Fruit fly (Drosophila melanogaster): ENCODE measurements around the gene mael.

Gene mael

DNA sequence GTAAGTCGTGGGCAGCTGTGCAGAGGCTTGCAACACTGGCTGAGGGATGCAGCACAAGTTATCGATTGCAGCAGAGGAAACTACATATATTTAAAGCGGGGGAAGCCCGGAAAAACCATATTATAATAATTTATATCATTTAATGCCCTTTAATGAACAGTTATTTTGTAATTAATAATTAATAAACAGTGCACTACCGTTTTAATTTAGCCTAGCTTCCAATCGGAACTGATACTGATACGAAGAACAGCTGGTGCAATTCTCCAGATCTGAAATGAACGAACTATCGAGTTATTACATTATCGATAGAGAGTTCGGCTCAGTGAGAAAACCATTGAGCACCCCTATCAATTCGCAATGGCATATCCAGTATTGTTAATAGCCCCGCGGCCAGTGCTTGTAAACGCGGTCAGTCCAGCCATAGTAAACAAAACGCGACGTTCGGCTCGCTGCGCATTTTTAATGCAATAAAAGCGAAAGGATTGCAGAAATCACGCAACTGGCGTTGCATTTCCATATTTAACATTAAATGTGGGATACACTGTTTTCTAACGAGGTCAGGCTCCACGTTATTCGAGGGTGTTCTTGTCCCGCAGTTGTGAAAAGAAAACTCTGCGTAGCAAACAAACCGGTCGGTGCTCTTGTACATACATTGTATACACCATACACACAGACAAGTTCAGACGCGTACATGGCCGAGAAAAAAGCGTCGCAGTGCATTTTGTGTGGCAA is 20.6 kb downstream of the mael start, which contains the start of gene CG7369 (continued):
- peak; percentile 88 for TF ChIP-seq HLH54F (GFP tag; optimal IDR thresholded peaks at IDR 0.05)
- peak; percentile 68; the same call in 1 of the 2 replicates for TF ChIP-seq ranshi (GFP tag; IDR thresholded peaks at IDR 0.05)
- peak; percentile 76 for TF ChIP-seq CG2129 (GFP tag; IDR thresholded peaks at IDR 0.05; ENCODE audit: partially characterized antibody)
- peak; percentile 52; the same call in 2 of the 3 replicates for TF ChIP-seq CG14050 (GFP tag; IDR thresholded peaks at IDR 0.05)
- peak; percentile 71 for TF ChIP-seq Dref (GFP tag; IDR thresholded peaks at IDR 0.05)
- no peak for TF ChIP-seq NC2α (GFP tag; optimal IDR thresholded peaks at IDR 0.05)
- TF ChIP-seq NfI (GFP tag; optimal IDR thresholded peaks at IDR 0.05) = peak; percentile 83
- peak; percentile 76 for TF ChIP-seq CG17186 (GFP tag; optimal IDR thresholded peaks at IDR 0.05)
- TF ChIP-seq CG7745 (tag; optimal IDR thresholded peaks at IDR 0.05) = no peak
- peak; percentile 64 for TF ChIP-seq CG15479 (GFP tag; optimal IDR thresholded peaks at IDR 0.05)
- peak; percentile 60 for TF ChIP-seq trem (tag; optimal IDR thresholded peaks at IDR 0.05)
- peak; percentile 74 for TF ChIP-seq ken (GFP tag; IDR thresholded peaks at IDR 0.05)
- peak; percentile 83 to 88 for TF ChIP-seq dpn (GFP tag; optimal IDR thresholded peaks at IDR 0.05)
- peak; percentile 48 for TF ChIP-seq Dp (GFP tag; optimal IDR thresholded peaks at IDR 0.05)
- TF ChIP-seq CG13624 (GFP tag; optimal IDR thresholded peaks at IDR 0.05) = peak; percentile 82
- peak; percentile 91 for TF ChIP-seq CG15514 (GFP tag; optimal IDR thresholded peaks at IDR 0.05)
- peak; percentile 74 for TF ChIP-seq CG3995 (GFP tag; optimal IDR thresholded peaks at IDR 0.05)
- no peak for TF ChIP-seq CG7963 (GFP tag; IDR thresholded peaks at IDR 0.05; ENCODE audit: partially characterized antibody)
- peak; percentile 67 for TF ChIP-seq CG1792 (GFP tag; optimal IDR thresholded peaks at IDR 0.05)
- TF ChIP-seq C15 (GFP tag; IDR thresholded peaks at IDR 0.05) = no peak
- TF ChIP-seq mirr (GFP tag; optimal IDR thresholded peaks at IDR 0.05) = peak; percentile 61
- peak; percentile 75 for TF ChIP-seq CG7839 (tag; optimal IDR thresholded peaks at IDR 0.05)
- peak; percentile 85 for TF ChIP-seq CG1233 (GFP tag; optimal IDR thresholded peaks at IDR 0.05)
- TF ChIP-seq sisA (GFP tag; IDR thresholded peaks at IDR 0.05) = peak; percentile 79; the same call in 1 of the 2 replicates
- peak; percentile 72 to 74 for TF ChIP-seq Hr51 (GFP tag; optimal IDR thresholded peaks at IDR 0.05)
- TF ChIP-seq CG2889 (GFP tag; IDR thresholded peaks at IDR 0.05) = peak; percentile 70; the same call in 1 of the 3 replicates
- TF ChIP-seq insv (GFP tag; optimal IDR thresholded peaks at IDR 0.05) = peak in 1 of 2 experiments; percentile 68
- peak; percentile 63 for TF ChIP-seq CG15696 (tag; optimal IDR thresholded peaks at IDR 0.05)
- peak; percentile 76 for TF ChIP-seq kay (GFP tag; optimal IDR thresholded peaks at IDR 0.05)
- peak; percentile 53 for TF ChIP-seq scrt (GFP tag; optimal IDR thresholded peaks at IDR 0.05)
- peak; percentile 90 for TF ChIP-seq ind (GFP tag; optimal IDR thresholded peaks at IDR 0.05)
- TF ChIP-seq CG4360 (GFP tag; IDR thresholded peaks at IDR 0.05) = no peak
- peak; percentile 90 for TF ChIP-seq CG18599 (GFP tag; optimal IDR thresholded peaks at IDR 0.05)
- TF ChIP-seq CG13775 (GFP tag; optimal IDR thresholded peaks at IDR 0.05) = peak; percentile 92
- TF ChIP-seq CG7372 (GFP tag; IDR thresholded peaks at IDR 0.05) = peak; percentile 82
- peak; percentile 85 for TF ChIP-seq CG11456 (GFP tag; IDR thresholded peaks at IDR 0.05)
- TF ChIP-seq CG6765 (GFP tag; optimal IDR thresholded peaks at IDR 0.05) = peak; percentile 51
- TF ChIP-seq lab (GFP tag; optimal IDR thresholded peaks at IDR 0.05) = peak; percentile 83
- peak; percentile 61 for TF ChIP-seq dm (GFP tag; optimal IDR thresholded peaks at IDR 0.05)
- peak; percentile 86 for TF ChIP-seq CG2712 (tag; optimal IDR thresholded peaks at IDR 0.05)
- peak; percentile 61; the same call in 1 of the 2 replicates for TF ChIP-seq HLH3B (GFP tag; IDR thresholded peaks at IDR 0.05)
- peak; percentile 53; the same call in 1 of the 4 replicates for TF ChIP-seq chinmo (GFP tag; IDR thresholded peaks at IDR 0.05; ENCODE audit: partially characterized antibody)
- peak; percentile 60 for TF ChIP-seq NC2β (GFP tag; optimal IDR thresholded peaks at IDR 0.05)
- peak; percentile 10 for TF ChIP-seq CTCF (GFP tag; optimal IDR thresholded peaks at IDR 0.05)
- peak; percentile 79 for TF ChIP-seq CHES-1-like (GFP tag; optimal IDR thresholded peaks at IDR 0.05)
- TF ChIP-seq CG1024 (GFP tag; IDR thresholded peaks at IDR 0.05) = no peak; the same call in 1 of the 2 replicates
- peak; percentile 72 for TF ChIP-seq dmrt11E (tag; optimal IDR thresholded peaks at IDR 0.05)
- TF ChIP-seq Poxn (GFP tag; IDR thresholded peaks at IDR 0.05) = peak; percentile 57; the same call in 1 of the 2 replicates
- peak; percentile 95 for TF ChIP-seq p53 (GFP tag; optimal IDR thresholded peaks at IDR 0.05)

Measured in whole organism, embryonic.